Worm (Caenorhabditis elegans): ENCODE results near the gene dhhc-14.

DNA sequence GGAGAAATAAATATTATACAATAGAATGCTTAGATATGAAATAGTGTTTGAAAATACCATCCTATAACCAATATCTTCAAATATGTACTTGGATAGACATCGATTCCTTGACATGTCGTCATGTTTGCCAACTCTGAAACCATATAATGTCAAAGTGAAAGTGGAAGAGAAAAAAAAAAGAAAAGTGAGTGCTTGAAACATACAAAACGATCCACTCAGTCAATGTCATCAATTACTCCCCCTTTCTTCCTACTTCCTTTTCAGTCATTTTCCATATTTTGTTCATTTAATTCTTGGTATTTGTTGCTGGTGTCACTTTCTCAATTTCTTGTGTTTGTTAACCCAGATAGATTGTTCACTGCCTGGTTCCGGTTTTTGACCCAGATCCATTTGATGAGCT, 28.1 kb downstream of the dhhc-14 start, which contains the start of gene F18E9.4:
- no peak for TF ChIP-seq flt-1 (GFP tag; IDR thresholded peaks at IDR 0.05)
- TF ChIP-seq ztf-29 (GFP tag; IDR thresholded peaks at IDR 0.05) = no peak
- no peak for TF ChIP-seq ztf-23 (GFP tag; IDR thresholded peaks at IDR 0.05)
- TF ChIP-seq med-1 (GFP tag; optimal IDR thresholded peaks at IDR 0.05; ENCODE audit: insufficient read depth) = no peak
- no peak for TF ChIP-seq ref-1 (GFP tag; conservative IDR thresholded peaks at IDR 0.05)

Measured in whole organism, midembryonic.